Worm (Caenorhabditis elegans) whole organism, L3 larva: ENCODE data around the gene ubc-8.

Experiments used
- R02D3.7 ChIP-seq: fragments of 150-350 bp; optimal IDR thresholded peaks from 2 replicates; lab custom pipeline; 2014; ENCODE audit warnings: missing biosample characterization, missing genetic modification characterization
- ZK546.5 ChIP-seq: sonication (generic microtip); optimal IDR thresholded peaks from 2 replicates; lab custom pipeline; 2017; ENCODE audit warnings: missing biosample characterization, missing genetic modification characterization
- ceh-28 ChIP-seq: fragments of 150-350 bp; optimal IDR thresholded peaks from 2 replicates; lab custom pipeline; 2014; ENCODE audit warnings: missing biosample characterization, missing genetic modification reagents, missing genetic modification characterization
- ceh-82 ChIP-seq: fragments of 150-350 bp; optimal IDR thresholded peaks from 2 replicates; lab custom pipeline; 2014; ENCODE audit warnings: missing biosample characterization, missing genetic modification characterization
- daf-12 ChIP-seq: fragments of 150-350 bp; optimal IDR thresholded peaks from 2 replicates; lab custom pipeline; 2014; ENCODE audit warnings: missing biosample characterization, missing genetic modification reagents, missing genetic modification characterization
- elt-2 ChIP-seq: sonication (generic microtip); optimal IDR thresholded peaks from 2 replicates; lab custom pipeline; 2016; ENCODE audit warnings: missing genetic modification reagents, mild to moderate bottlenecking, missing genetic modification characterization, missing compliant biosample characterization
- nfya-1 ChIP-seq: sonication (generic microtip); optimal IDR thresholded peaks from 2 replicates; lab custom pipeline; 2017; ENCODE audit warnings: missing genetic modification characterization, mild to moderate bottlenecking, missing compliant biosample characterization, antibody characterized with exemption, moderate library complexity; ENCODE audit not compliant: insufficient read depth
- nhr-28 ChIP-seq: fragments of 150-350 bp; optimal IDR thresholded peaks from 2 replicates; lab custom pipeline; 2014; ENCODE audit warnings: missing biosample characterization, missing genetic modification characterization
- nhr-43 ChIP-seq: sonication (generic microtip); optimal IDR thresholded peaks from 2 replicates; lab custom pipeline; 2016; ENCODE audit warnings: mild to moderate bottlenecking, missing genetic modification characterization, missing compliant biosample characterization; ENCODE audit not compliant: poor library complexity, severe bottlenecking
- nhr-76 ChIP-seq: fragments of 150-350 bp; sonication (generic microtip); optimal IDR thresholded peaks from 5 replicates; lab custom pipeline; 2014; ENCODE audit warnings: missing biosample characterization, missing genetic modification characterization

DNA sequence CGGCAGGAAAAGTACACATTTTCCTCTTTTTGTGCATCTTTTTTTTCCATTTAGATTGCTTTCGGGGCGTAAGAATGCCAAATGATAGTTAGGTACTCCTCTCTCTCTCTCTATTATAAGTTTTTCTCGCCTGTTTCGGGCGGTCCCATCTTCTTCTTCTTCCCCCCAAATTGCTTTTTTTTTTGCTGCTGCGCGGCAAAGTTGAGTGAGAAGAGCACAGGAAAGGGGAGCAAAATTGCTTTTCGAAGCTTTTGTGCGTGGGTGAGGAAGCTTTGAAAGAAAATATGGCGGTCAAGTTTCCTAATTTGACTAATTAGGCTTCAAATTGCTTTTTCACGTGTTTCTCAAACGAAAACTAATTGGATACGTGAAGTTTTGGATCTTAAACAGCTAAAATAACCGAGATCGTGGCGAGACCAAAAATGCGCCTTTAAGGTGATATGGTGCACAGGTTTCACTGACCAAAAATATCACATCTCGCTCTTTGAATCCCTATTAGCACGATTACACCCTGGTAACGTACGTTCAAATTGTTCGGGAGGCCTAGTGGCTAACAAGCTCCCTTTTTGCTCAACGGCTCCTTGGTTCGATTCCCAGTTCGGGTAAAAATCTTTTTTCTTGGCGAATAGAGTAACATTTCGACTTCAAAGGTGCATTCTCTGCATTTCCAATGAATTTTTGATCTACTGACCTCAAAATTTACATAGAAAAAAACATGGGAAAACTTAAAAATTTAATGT, 50.5 kb downstream of the ubc-8 start:
- TF ChIP-seq nhr-76 (tag; lab: Kevin White, UChicago) (no peak), nfya-1 (tag; lab: Kevin White, UChicago) (no peak), elt-2 (no peak), R02D3.7 (tag; lab: Kevin White, UChicago) (no peak), ceh-82 (tag; lab: Kevin White, UChicago) (no peak), nhr-43 (tag; lab: Kevin White, UChicago) (no peak), nhr-28 (tag; lab: Kevin White, UChicago) (no peak), ceh-28 (no peak), daf-12 (no peak), ZK546.5 (tag; lab: Kevin White, UChicago) (no peak)
